Worm (Caenorhabditis elegans) whole organism, dauer: Measurements from ENCODE around the gene xol-1.

Experiments used
- unc-62 ChIP-seq: sonication (generic microtip); optimal IDR thresholded peaks from 2 replicates; lab custom pipeline; 2017; ENCODE audit warnings: missing biosample characterization, missing genetic modification reagents, missing genetic modification characterization

xol-1 gene

DNA sequence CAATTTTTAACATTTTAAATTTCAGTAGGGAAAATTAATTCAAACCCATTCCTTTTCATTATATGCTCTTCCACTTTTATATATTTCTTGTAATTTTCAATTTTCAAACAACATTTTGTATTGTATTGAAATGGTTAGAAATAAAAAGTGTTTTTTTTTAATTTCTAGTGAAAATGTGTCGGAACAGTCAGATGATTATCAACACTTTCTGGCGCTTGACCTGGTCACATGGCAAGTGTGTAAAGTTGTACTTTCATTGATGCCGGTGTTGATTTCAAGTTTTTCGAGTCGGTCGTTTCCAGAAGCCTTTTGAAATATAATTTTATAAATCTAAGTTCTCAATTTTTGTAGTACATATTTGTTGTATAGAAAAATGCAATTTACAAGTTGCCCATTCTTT is 14.4 kb upstream of the xol-1 start:
- TF ChIP-seq unc-62 (GFP tag; lab: Kevin White, UChicago) = no peak

DNA sequence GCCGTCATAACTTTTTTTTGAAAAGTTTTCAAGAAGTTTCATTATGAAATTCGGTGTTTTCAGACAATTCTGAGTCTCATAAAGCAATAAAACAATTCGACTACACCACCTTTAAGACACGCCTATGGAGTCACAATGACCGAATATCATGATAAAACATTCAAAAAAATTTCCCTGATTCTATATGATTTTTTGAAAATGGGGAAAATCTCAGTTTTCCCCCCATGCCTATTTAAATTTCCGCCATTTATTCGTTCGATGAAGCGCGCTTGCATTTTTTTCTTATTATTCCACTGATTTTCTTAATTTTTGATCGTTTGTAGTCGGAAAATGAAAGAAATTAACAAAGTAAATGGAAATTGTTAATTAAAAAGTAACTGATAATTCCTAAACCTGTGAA is 13.6 kb upstream of the xol-1 start:
- no peak for TF ChIP-seq unc-62 (GFP tag; lab: Kevin White, UChicago)

DNA sequence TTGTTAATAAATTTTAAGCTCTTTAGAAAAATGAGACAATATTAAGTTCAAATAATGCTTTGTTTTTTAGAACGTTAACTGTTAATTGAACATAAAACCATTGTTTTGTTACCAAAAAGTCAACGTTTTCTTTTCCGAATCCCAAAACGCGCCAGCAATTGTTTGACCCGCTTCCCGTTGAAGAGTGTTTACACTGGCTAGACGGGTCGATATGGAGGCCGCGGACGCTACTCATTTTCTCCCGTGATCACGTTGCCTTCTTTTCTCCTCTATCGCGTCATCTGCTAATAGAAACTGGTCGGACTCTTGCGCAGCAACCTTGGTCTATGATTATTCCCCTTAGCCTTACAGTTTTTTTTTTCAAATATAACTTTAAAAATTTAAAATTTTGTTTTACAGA is 12.0 kb upstream of the xol-1 start, which contains the start of gene C34D10.1:
Gene C34D10.1, plus strand, starts transcription at position 400 of the 400 bp plus-strand sequence.
- TF ChIP-seq unc-62 (GFP tag; lab: Kevin White, UChicago) = no peak

DNA sequence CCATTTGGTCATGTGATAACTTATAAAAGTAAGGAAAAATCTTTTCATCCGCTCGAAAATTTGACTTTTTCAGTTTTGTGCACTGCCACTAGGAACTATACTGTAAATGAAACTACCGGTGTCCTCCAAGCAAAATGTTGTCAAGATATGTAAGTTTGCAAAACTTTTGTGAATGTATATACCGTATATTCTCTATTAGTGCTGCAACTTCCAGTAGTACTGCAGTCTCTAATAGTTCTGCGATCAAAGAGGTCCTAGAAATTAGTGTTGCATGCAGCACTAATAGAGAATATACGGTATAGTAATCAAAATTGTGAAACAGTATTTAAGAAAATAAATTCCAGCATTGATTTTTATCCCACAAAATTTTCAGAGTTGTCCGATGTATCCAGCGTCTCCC is 11.1 kb upstream of the xol-1 start:
- TF ChIP-seq unc-62 (GFP tag; lab: Kevin White, UChicago) = no peak

DNA sequence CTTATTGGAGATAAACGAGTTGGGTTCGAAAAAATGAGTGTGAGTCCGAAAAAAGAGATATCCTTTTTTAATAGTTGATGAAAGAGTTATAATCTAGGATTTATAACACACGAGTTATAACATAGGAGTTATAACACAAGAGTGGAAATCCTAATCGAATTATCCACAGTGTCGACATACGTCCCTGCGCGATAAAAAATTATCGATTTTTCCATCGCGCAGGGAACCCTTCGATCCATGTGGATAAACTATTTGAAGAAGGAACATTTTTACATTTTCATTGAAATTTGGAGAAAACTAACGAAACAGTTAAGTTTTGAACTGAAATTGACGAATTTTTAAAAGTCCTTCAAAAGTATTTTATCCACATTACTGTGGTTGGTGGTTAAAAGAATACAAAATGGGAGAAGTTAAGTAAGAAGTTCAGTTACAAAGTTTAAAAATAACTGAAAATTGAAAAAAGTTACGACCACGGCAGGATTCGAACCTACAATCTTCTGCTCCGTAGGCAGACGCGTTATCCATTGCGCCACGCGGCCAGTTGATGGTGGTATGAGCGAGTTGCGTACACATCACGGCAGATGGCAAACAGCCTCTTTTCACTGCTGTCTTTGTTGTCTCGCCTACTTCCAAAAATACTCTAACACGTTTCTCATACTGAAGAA is 4.8 kb upstream of the xol-1 start:
- peak; percentile 68 for TF ChIP-seq unc-62 (GFP tag; lab: Kevin White, UChicago)

DNA sequence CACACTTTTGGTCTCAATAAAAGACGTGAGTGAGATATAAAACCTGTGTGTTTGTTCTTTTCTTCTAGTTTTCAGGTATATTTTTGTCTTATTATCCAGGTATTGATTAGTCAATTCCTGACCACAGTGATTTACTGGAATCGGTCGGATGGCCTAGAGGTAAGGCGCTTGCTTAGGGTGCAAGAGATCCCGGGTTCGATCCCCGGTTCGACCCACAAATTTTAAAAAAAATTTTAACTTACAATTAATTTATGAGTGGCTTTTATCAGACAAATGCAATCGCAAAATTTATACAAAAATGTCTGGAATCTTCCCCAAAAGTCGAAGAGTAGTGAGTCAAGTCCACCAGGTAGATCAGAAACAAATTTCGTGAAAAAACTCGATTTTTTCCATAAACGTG is 3.7 kb upstream of the xol-1 start:
- no peak for TF ChIP-seq unc-62 (GFP tag; lab: Kevin White, UChicago)

DNA sequence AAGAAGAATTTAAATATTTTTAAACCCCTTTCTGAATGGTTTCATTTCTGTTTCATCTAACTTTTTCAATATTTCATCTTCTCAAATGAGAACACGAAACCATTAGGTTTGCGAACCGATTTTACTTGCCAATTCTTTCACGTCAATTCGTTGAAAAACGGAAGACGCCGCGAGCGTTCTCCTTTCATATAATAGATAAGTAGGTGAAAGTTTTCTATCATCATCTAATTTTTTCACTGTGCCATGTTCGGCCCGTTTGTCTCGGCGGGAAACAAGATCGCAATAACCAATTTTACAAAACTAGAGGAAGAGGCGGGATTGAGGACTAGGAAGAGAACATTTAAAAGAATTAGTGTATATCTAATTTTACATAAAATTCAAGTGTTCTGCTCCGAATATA is 4.0 kb downstream of the xol-1 start, which contains the start of gene C18A11.4:
Gene C18A11.4, plus strand, starts transcription at position 367 of the 400 bp plus-strand sequence.
- TF ChIP-seq unc-62 (GFP tag; lab: Kevin White, UChicago) = no peak

DNA sequence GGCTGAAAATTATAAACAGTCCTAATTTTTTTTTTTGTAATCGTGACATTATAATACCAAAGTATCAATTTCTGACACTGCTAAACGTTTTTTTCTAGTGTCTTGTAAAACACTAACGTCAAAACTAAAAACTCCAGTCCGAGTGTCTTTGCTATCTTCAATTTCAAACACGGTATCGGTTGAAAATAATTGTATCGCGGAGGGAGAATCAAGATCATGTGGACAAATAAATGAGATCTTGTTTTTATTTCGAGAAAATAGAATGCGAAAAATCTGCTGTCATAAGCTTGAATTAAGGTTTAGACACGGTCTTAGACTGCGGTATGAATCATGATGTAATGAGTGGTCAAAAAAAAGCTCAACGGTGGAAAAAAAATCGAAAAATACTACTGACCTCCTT is 7.5 kb downstream of the xol-1 start:
- no peak for TF ChIP-seq unc-62 (GFP tag; lab: Kevin White, UChicago)

DNA sequence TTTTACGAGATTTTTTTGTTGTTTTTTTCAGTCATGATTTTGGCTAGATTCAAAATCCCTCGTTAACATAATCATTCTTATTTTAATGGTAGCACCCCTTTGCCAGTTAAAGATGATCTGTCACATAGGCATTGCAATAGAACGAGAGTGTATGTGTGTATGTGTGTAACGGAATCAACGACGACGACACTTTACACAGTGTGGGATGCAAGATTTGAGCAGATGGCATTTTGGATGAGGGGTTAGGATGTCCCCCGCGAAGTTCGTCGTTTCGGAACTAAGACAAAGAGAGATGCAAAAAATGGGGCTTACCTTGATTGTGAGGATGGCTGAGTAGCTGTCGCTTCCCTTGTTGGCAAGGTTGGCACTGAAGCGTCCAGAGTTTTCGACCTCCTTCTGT is 10.9 kb downstream of the xol-1 start:
- TF ChIP-seq unc-62 (GFP tag; lab: Kevin White, UChicago) = no peak

DNA sequence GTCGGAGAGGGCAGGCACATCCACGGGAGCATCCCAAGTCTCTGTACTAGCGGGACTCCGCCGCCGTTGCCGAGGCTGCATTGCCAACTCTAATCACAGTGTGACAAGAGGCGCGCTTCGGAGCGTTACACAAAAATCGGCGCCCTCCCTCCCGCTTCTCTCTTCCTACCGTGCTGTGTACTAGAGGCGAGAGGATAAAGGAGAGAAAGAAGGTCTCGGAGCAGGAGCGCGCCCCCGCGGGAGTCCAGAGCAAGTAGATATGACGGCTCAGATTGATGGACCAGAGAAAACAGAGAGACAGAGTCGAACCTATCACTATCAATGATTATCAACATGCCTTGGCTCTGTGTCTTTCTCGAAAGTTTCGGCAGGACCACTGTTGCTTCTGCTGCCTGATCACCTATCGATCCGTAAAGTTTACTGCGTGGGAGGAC is 11.9 kb downstream of the xol-1 start:
- TF ChIP-seq unc-62 (GFP tag; lab: Kevin White, UChicago) = no peak

DNA sequence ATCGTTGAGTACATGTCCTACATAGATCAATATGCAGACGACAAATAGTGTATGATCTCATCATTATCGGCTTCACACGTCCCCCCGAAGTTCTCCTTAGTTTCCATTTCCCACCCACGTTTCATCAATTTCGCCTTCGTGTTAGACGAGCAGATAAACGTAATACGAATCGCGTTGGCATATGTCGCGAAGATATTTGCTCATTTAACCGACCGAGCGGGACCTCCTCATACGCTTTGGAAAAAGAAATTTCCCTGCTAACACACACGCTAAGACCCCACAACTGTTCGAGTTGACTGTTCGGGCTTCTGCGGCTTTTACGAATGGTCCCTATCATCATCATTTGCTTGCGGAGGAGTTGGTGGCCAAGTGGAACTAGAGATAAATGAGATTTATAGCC is 13.4 kb downstream of the xol-1 start:
- no peak for TF ChIP-seq unc-62 (GFP tag; lab: Kevin White, UChicago)

DNA sequence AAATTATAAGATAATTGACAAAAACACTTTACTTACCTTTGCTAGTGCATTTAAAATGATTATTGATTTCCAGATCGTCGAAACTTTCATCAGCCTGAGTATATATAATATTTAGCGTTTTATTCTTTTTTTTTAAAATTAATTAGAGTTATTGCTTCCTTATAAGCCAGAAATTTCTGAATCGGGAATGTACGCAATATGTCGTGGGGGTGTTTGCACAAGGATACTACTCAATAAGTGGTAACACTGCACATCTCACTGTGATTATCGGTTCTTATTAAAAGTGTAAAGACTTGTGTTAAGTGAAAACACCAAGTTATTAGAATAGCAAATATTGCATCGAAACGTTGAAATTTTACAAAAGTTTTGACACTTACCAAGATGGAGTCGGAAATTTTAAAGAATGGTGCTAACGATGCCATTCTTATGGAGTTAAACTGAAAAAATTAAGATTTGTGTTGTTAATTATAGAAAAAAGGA is 16.7 kb downstream of the xol-1 start, which contains the start of gene dim-1:
Gene dim-1, minus strand, starts transcription at position 430 of the 480 bp plus-strand sequence.
- TF ChIP-seq unc-62 (GFP tag; lab: Kevin White, UChicago) = no peak

DNA sequence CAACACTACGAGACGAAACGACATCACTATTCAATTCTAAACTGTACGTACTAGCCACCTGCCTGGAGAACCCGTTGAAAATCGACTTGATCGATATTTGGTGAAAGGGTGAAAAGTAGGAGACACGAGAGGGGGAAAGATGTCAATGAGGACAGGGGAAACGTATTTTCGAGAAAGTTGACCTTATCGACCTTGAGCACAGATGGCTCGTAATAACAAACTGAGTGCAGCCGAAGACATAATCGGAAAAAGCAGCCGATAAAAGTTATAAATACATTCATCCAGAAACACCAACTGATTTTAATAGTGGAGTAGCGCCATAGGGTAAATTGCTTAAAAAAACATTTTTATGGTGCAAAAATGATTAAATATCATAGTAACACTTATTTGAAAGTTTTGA is 18.9 kb downstream of the xol-1 start:
- no peak for TF ChIP-seq unc-62 (GFP tag; lab: Kevin White, UChicago)

DNA sequence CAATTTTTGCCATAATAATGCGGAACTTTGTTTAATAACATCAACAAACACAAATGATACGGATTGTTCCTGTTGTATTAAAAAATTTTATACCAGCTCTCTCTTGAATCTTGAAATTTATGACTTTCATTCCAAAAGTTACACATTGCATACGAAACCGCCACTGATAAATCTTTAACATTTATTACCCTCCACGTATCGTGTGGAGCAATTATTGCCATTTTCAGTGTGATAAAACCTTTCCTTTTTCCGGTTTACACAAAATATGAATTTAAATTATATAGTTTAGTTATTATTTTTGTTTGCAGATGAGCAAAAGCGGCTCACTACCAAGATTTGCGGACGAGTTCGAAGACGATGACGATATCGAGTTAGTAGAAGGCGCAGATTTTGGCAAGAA is 19.7 kb downstream of the xol-1 start, which contains the start of gene C18A11.3:
Gene C18A11.3, plus strand, starts transcription at position 301 of the 400 bp plus-strand sequence.
- no peak for TF ChIP-seq unc-62 (GFP tag; lab: Kevin White, UChicago)

DNA sequence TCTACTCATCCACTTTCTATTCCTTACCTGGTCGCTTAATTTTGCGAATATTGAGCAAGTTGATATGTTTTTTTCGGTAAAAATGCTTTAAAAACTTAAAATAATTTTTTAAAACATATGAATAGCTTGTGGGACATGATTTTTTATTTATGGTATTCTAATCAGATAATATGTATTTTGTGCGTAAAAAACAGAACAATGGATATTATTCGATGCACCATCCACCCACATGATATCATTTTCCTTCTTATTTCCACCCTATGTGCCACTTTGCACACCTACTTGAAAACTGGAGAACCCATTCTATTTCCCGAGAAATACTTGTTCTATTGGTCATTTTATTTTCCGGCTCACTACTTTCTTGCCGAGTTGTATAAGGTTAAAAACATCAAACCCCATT is 26.2 kb downstream of the xol-1 start, which contains the start of gene C18A11.2:
Gene C18A11.2, plus strand, starts transcription at position 301 of the 400 bp plus-strand sequence.
- no peak for TF ChIP-seq unc-62 (GFP tag; lab: Kevin White, UChicago)

DNA sequence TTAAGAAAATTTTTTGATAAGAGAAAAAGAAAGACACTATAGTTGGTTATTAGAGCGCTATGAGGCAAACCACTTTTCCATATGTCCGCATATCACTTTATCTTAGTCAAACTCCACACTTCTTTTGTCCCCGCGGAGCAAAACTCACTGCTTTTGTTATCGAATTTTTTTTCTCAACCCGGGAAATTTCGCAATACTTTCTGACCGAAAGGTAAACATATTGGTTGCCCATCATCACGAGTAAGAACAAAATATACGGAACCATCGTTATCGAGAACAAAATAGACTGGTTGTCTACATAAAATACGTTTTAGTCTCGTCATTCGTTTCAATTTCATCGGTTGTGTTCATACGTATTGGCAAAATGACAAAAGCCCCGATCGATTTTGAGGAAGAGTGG is 28.2 kb downstream of the xol-1 start, which contains the start of gene C18A11.1:
Gene C18A11.1, plus strand, starts transcription at position 36 of the 400 bp plus-strand sequence.
- no peak for TF ChIP-seq unc-62 (GFP tag; lab: Kevin White, UChicago)

DNA sequence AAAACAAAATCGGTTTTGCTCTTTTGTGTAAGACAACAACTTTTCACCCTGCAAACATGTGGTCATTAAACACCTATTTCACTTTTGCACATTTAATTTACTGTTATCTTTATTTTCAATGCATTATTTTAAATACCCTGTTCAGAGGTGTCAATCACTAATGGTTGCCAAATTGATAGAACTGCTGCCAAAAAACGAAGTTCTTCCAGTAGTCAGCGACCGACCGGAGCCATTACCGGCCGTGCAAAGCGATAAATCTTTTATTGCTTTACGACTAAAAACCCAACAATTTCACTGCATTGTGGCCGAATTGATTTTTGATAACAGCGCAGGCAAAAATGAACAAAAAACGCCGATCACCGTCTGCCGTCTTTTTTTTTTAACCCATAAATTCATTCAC is 33.4 kb downstream of the xol-1 start:
- TF ChIP-seq unc-62 (GFP tag; lab: Kevin White, UChicago) = no peak
